Fruit fly (Drosophila melanogaster): ENCODE data around the gene CG33795.
A peak's percentile ranks its signal among the peaks of the same experiment; 100 is the strongest.

The CG33795 gene

DNA sequence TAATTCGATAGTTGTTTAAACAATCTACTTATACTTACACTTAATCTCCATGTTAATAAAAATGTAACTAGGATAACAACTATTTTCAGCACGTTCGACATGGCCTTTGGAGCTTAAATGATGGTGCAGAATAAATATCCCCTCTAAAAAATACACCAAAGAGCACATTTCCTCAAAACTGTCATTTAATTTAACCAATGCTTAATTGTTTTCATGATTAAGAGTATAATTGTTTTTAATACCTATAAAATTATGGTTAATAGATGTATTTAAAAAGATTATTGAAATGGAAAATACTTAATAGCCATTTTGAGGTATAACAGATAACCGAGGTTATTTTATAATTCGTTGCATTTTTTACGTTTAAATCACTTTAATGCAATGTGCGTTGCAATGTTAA, at the start of gene CG33795:
Gene CG33795, minus strand, starts transcription at position 101 of the 400 bp plus-strand sequence.
- TF ChIP-seq Dll (optimal IDR thresholded peaks at IDR 0.05), result no peak
- no peak for TF ChIP-seq CG8478 (optimal IDR thresholded peaks at IDR 0.05)
- TF ChIP-seq pan (optimal IDR thresholded peaks at IDR 0.05), result no peak
- no peak for TF ChIP-seq usp (GFP tag; optimal IDR thresholded peaks at IDR 0.05)

DNA sequence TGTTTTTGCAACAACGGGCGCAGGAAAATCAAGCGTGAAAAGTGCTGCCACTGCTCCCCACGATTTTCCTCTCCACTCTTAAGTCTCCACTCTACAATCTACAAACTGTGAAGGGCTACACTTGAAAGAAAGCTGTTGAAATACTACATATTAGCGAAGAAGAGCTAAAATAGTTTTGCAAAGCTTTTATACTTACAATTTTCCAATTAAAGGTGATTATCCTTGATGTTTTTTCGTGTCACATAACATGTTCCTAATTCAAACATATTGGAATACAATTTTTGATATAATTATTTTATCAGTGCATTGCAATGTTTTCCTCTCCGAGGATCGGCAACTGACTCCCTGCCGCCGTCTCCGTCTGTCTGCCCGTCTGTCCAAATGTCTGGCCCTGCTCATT, 46.8 kb upstream of the CG33795 start:
- no peak for TF ChIP-seq usp (GFP tag; optimal IDR thresholded peaks at IDR 0.05)
- no peak for TF ChIP-seq Dll (optimal IDR thresholded peaks at IDR 0.05)
- TF ChIP-seq psq (optimal IDR thresholded peaks at IDR 0.05), result no peak

DNA sequence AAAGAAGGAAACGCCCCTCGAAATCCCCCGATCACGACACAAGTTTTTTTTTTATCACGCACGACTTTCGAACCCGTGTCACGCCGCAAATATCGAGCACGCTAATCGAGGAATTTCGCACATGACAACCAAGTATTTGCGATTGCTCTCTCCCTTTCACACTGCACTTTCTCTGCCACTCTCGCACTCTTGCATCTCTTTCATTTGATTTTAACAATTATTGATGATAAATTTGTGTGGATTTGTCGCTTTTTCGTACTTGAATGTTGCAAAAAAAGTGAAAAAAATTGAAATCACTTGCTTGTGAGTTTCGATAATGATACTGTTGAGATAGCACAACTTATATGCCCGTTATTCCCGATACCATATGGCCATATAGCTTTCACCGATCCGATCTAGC, 46.0 kb upstream of the CG33795 start, which contains the start of gene CG13073:
Gene CG13073, minus strand, starts transcription at position 101 of the 400 bp plus-strand sequence.
- TF ChIP-seq Dll (optimal IDR thresholded peaks at IDR 0.05), result no peak
- TF ChIP-seq pan (optimal IDR thresholded peaks at IDR 0.05), result no peak
- no peak for TF ChIP-seq psq (optimal IDR thresholded peaks at IDR 0.05)
- TF ChIP-seq CG8478 (optimal IDR thresholded peaks at IDR 0.05), result no peak
- TF ChIP-seq EcR (GFP tag; optimal IDR thresholded peaks at IDR 0.05), result no peak
- TF ChIP-seq usp (GFP tag; optimal IDR thresholded peaks at IDR 0.05), result no peak

DNA sequence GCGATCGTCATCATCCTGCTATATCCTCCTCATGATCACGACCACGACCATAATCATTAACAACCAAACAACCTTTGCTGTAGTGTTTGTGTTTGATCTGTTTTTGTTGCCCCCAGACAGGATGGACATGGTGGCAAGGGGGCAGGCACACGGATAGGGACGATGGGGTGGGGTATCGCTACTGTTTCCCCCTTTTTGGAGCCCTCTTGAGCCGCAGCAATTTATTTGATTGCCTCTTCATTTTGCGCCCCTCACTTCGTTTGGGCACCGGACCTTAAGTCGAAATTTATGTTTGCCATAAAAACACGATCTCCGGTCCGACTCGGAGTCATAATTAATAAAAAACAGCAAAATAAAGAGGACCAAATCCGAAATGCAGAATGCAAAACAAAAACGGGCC, 44.6 kb upstream of the CG33795 start:
- TF ChIP-seq Dll (optimal IDR thresholded peaks at IDR 0.05) (peak; percentile 52), pan (optimal IDR thresholded peaks at IDR 0.05) (no peak), EcR (GFP tag; optimal IDR thresholded peaks at IDR 0.05) (no peak), CG8478 (optimal IDR thresholded peaks at IDR 0.05) (no peak), usp (GFP tag; optimal IDR thresholded peaks at IDR 0.05) (no peak)

DNA sequence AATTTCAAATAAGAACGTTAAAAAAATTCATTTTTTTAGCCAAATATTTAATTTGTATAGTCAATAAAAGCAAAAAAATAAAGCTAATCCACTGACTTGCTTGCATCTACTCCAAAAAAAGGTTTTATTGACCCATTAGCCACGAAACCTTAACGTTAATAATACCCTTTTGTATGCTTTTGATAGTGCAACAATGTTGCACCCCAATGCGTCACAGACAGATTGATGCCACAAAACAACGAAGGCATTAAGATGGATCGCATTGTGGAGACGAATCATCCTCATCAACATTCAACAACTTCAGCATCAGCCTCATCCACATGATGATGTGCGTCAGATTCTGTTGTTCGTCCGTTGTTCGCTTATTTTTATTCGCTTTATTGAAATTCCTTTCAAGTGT, 44.2 kb upstream of the CG33795 start:
- no peak for TF ChIP-seq pan (optimal IDR thresholded peaks at IDR 0.05)
- no peak for TF ChIP-seq EcR (GFP tag; optimal IDR thresholded peaks at IDR 0.05)
- no peak for TF ChIP-seq psq (optimal IDR thresholded peaks at IDR 0.05)
- TF ChIP-seq CG8478 (optimal IDR thresholded peaks at IDR 0.05), result no peak
- no peak for TF ChIP-seq Dll (optimal IDR thresholded peaks at IDR 0.05)
- no peak for TF ChIP-seq usp (GFP tag; optimal IDR thresholded peaks at IDR 0.05)

DNA sequence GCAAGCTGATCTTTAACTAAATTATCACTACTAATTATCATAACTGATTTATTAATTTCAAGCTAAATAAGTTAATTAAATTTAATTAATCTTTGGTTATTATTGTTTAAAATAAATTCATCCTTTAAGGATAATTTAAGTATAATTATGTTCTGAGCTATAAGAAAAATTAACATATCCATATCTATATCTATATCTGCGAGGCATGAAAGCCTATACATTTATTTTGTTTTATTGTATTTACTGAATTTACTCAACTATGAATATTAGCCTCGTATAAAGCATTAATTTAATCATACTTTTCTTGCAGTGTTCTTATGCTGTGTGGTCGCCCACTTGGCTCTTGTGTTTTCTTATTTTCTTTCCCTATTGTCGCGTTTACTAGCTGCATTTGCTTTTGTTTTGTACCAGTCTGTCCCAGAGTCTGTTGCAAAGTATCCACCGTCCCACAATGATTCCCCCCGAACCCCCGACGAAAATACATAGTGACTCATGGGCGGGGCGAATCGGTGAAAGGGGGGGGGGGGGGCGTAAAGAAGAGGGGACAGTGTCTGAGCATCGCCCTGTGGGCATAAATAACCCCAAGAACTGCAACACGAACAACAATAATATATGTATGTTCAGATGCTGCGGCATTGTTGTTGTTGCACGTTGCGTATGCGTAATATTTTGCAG, 43.5 kb upstream of the CG33795 start:
- TF ChIP-seq pan (optimal IDR thresholded peaks at IDR 0.05), result no peak
- TF ChIP-seq Dll (optimal IDR thresholded peaks at IDR 0.05), result no peak
- no peak for TF ChIP-seq usp (GFP tag; optimal IDR thresholded peaks at IDR 0.05)
- TF ChIP-seq EcR (GFP tag; optimal IDR thresholded peaks at IDR 0.05), result no peak
- TF ChIP-seq psq (optimal IDR thresholded peaks at IDR 0.05), result no peak
- TF ChIP-seq CG8478 (optimal IDR thresholded peaks at IDR 0.05), result no peak

DNA sequence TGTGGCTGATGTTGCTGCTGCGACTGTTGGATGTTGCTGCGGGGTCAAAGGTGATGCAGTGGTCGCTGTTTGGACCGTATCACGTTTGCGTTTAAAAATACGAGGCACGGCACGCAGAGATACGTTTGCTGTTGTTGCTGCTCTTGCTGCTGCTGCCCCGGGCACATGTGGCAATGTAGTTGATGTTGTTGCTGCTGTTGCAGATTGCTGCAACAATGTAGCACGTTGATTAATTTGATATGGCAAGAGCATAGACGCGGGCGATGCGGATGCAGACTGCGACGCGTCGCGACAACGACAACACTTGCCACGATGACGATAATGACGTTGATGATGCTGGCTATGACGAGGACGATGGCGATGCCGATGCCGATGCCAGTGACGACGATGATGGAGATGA, 42.0 kb upstream of the CG33795 start:
- TF ChIP-seq Dll (optimal IDR thresholded peaks at IDR 0.05), result no peak
- no peak for TF ChIP-seq EcR (GFP tag; optimal IDR thresholded peaks at IDR 0.05)
- TF ChIP-seq usp (GFP tag; optimal IDR thresholded peaks at IDR 0.05), result no peak
- TF ChIP-seq psq (optimal IDR thresholded peaks at IDR 0.05), result no peak
- TF ChIP-seq pan (optimal IDR thresholded peaks at IDR 0.05), result no peak
- TF ChIP-seq CG8478 (optimal IDR thresholded peaks at IDR 0.05), result no peak

DNA sequence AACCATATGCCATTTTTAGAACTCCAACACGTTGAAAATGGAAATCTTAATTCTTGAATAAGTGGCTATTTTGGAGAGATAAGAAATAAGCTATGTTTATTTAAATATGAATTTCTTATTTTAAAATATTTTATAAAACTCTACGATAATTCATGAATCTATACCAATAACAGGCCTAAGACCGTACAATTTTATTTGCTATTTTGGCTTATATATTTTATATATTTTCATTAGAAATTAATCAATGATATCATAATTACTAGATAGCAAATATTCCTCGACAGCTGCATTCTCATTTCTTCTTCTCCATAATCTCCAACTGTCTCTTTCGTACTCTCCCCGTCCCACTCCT, 40.7 kb upstream of the CG33795 start:
- peak; percentile 35 for TF ChIP-seq pan (optimal IDR thresholded peaks at IDR 0.05)
- TF ChIP-seq CG8478 (optimal IDR thresholded peaks at IDR 0.05), result no peak

DNA sequence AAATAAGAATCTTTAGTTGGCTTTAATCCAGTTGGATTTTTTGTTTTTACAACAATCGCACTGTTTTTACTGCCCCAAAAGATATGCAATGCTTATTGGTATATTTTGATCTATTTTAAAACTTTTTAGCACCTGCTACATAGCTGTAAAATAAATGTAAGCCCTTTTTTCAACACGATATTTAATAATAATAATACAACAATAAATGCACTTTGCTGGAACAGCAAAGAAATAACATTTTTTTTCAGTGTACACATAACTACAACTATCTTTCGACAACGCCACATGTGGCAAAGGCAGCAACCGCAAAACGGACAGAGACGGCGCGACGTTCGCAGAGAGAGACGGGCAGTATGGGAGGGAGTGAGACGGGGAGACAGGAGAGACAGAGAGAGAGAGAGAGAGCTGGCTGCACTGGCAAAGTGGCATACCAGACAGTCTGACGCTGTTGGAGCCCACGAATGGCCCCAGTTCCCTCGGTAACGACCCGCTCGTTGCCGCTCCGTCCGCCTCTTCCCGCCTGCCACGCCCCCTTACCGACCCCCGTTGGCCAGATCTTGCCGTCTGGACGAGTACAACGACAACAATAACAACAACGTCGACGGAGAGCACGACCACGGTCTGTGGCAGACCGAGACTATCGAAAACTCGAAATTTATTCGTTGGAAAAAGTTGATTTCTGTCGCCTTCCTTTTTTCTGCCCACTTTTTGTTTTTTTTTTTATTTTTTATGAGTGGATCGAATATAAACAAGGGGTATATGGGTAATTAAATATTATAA, 40.2 kb upstream of the CG33795 start:
- TF ChIP-seq psq (optimal IDR thresholded peaks at IDR 0.05), result no peak
- no peak for TF ChIP-seq Dll (optimal IDR thresholded peaks at IDR 0.05)
- TF ChIP-seq pan (optimal IDR thresholded peaks at IDR 0.05), result no peak
- no peak for TF ChIP-seq EcR (GFP tag; optimal IDR thresholded peaks at IDR 0.05)
- TF ChIP-seq usp (GFP tag; optimal IDR thresholded peaks at IDR 0.05), result no peak
- no peak for TF ChIP-seq CG8478 (optimal IDR thresholded peaks at IDR 0.05)

DNA sequence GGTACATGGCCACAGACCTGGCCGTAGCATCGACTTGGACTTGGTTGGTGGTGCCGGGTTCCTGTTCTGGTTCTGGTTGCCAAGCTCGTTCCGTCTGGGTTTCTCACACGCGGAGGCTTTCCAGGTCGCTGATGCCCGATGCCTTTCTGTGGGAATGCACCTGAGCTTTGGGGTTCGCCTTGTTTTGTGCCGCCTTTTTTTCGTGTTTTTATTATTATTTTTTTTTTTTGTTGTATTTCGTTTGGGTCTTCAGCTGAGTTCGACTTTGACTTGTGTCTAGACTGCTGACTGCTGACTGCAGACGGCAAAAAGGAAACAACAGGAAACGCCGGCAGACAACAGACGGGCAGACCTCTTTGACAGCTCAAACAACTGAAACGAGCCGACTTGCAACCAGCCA, 38.5 kb upstream of the CG33795 start:
- TF ChIP-seq EcR (GFP tag; optimal IDR thresholded peaks at IDR 0.05) (no peak), Dll (optimal IDR thresholded peaks at IDR 0.05) (no peak), pan (optimal IDR thresholded peaks at IDR 0.05) (no peak), psq (optimal IDR thresholded peaks at IDR 0.05) (no peak), CG8478 (optimal IDR thresholded peaks at IDR 0.05) (no peak), usp (GFP tag; optimal IDR thresholded peaks at IDR 0.05) (no peak)

DNA sequence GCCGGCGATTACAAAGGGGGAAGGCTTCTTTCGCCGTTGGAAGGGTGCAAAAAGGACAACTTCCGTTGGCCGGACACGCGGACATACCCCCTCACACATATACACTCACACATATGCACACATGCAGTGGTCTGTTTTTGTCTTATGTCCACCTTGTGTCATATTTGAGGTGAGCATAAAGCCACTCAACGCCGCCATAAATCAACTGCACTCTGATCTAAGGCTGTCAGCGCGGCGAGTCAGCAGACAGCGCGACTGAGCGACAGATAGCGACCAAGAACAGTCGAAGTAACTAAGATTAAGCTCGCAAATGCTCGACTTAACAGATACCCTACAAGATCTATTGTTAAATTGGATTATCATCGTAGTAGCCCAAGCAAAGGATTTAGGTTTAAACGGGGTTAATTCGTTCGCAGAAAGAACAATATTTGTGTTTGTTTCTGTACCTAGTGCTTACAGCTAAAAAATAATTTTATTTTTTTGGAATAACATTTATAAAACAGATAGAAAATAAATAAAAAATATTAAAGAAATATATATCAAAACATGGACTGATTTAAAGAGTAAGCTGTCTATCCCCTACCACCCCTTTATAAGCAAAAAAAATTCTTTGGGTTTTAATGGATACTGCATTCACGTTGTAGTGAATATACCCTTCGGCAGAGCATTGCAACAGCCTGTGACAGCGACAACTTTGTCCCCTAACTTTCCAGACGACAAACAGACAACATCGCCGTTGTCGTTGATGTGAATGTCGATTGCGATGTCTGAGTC, 37.8 kb upstream of the CG33795 start:
- no peak for TF ChIP-seq Dll (optimal IDR thresholded peaks at IDR 0.05)
- no peak for TF ChIP-seq EcR (GFP tag; optimal IDR thresholded peaks at IDR 0.05)

DNA sequence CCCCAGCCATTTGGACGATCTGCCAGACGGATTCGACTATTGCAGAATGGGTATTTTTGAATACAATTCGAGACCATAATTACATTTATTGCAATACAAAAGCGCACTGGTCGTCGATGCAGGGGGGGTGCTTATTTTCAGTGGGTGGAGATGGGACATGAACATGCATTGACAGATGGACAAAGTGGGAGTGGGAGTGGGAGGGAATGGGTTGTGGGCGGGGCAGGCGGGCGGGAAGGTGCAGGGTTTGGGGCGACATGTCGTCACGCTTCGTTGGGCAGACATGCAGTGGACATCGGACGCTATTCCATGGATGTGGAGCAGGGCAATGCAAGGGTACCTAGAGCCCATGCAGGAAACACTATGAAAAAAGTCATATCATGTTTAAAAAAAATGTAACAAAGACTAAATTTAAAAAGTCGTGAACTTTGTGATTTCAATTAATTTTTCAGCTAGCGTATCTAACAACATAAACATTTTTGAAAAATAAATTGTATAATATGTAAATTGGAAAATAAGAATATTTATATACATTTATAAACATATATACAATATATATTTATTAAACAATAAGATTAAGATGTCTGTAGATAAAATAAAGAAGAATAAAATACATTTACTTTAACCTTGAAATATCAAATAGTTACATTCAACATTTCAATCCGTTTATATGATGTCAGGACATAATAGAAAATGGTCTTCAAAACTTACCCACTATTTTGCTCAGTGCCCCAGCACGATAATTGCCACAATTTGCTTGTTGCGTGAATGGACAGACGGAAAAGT, 37.1 kb upstream of the CG33795 start:
- no peak for TF ChIP-seq Dll (optimal IDR thresholded peaks at IDR 0.05)
- TF ChIP-seq EcR (GFP tag; optimal IDR thresholded peaks at IDR 0.05), result no peak
- no peak for TF ChIP-seq usp (GFP tag; optimal IDR thresholded peaks at IDR 0.05)
- no peak for TF ChIP-seq pan (optimal IDR thresholded peaks at IDR 0.05)
- no peak for TF ChIP-seq CG8478 (optimal IDR thresholded peaks at IDR 0.05)
- TF ChIP-seq psq (optimal IDR thresholded peaks at IDR 0.05), result no peak

Data from whole organism.